Worm (Caenorhabditis elegans) whole organism, early embryonic: Measurements from ENCODE around the gene Y71H2AR.2.
A peak's percentile ranks its signal among the peaks of the same experiment; 100 is the strongest.

Source experiments
- F13C5.2 ChIP-seq: sonication (generic microtip); optimal IDR thresholded peaks from 2 replicates; lab custom pipeline; 2017; ENCODE audit warnings: mild to moderate bottlenecking, missing genetic modification characterization, inconsistent platforms, missing compliant biosample characterization
- ama-1 ChIP-seq: fragments of 150-350 bp; optimal IDR thresholded peaks from 2 replicates; lab custom pipeline; 2014
- ceh-36 ChIP-seq: sonication (generic microtip); optimal IDR thresholded peaks from 2 replicates; lab custom pipeline; 2016; ENCODE audit warnings: missing genetic modification characterization, inconsistent platforms, missing compliant biosample characterization
- hmg-4 ChIP-seq: fragments of 200-800 bp; sonication (Bioruptor generic); optimal IDR thresholded peaks from 2 replicates; lab custom pipeline; 2018; ENCODE audit warnings: mild to moderate bottlenecking, missing genetic modification characterization, missing compliant biosample characterization
- hnd-1 ChIP-seq: sonication (generic microtip); optimal IDR thresholded peaks from 2 replicates; lab custom pipeline; 2016; ENCODE audit warnings: missing genetic modification characterization, missing compliant biosample characterization
- pes-1 ChIP-seq: fragments of 200-800 bp; sonication (Bioruptor generic); IDR thresholded peaks from 2 replicates; pipeline ENCODE4 v1.3.6; 2022; ENCODE audit warnings: missing genetic modification reagents, missing genetic modification characterization, missing compliant biosample characterization
- sea-1 ChIP-seq: fragments of 200-800 bp; sonication (Bioruptor generic); conservative IDR thresholded peaks from 2 replicates; pipeline ENCODE4 v1.3.6; 2022; ENCODE audit warnings: missing genetic modification characterization, missing compliant biosample characterization
- tbx-11 ChIP-seq: fragments of 200-800 bp; sonication (Bioruptor generic); IDR thresholded peaks from 2 replicates; pipeline ENCODE4 v1.3.6; 2022; ENCODE audit warnings: missing genetic modification characterization, missing compliant biosample characterization
- tbx-37 ChIP-seq: fragments of 200-800 bp; sonication (Bioruptor generic); conservative IDR thresholded peaks from 2 replicates; pipeline ENCODE4 v1.3.6; 2022; ENCODE audit warnings: missing genetic modification reagents, missing genetic modification characterization, missing compliant biosample characterization

ce11 chrIII:2811410-2811809 is 29.3 kb downstream of the Y71H2AR.2 start:
- TF ChIP-seq F13C5.2 (no peak), sea-1 (GFP tag; lab: Robert Waterston, UW) (peak; percentile 49; the same call in 1 of the 2 replicates), pes-1 (GFP tag; lab: Robert Waterston, UW) (0 out of 2 replicates have a peak, but pooled peaks have one; percentile 9), hmg-4 (GFP tag; lab: Kevin White, UChicago) (no peak), ama-1 (lab: Kevin White, UChicago) (no peak), tbx-11 (GFP tag; lab: Robert Waterston, UW) (0 out of 2 replicates have a peak, but pooled peaks have one; percentile 19), hnd-1 (tag; lab: Kevin White, UChicago) (no peak), tbx-37 (no peak), ceh-36 (no peak)
